Worm (Caenorhabditis elegans) whole organism, L3 larva: ENCODE results near the gene spig-8.

Source experiments
- R02D3.7 ChIP-seq: fragments of 150-350 bp; optimal IDR thresholded peaks from 2 replicates; lab custom pipeline; 2014; ENCODE audit warnings: missing biosample characterization, missing genetic modification characterization
- ZK546.5 ChIP-seq: sonication (generic microtip); optimal IDR thresholded peaks from 2 replicates; lab custom pipeline; 2017; ENCODE audit warnings: missing biosample characterization, missing genetic modification characterization
- ama-1 ChIP-seq: fragments of 150-350 bp; optimal IDR thresholded peaks from 2 replicates; lab custom pipeline; 2018
- ceh-16 ChIP-seq: sonication (generic microtip); optimal IDR thresholded peaks from 2 replicates; lab custom pipeline; 2017; ENCODE audit warnings: missing biosample characterization, missing genetic modification characterization
- ceh-82 ChIP-seq: fragments of 150-350 bp; optimal IDR thresholded peaks from 2 replicates; lab custom pipeline; 2014; ENCODE audit warnings: missing biosample characterization, missing genetic modification characterization
- daf-12 ChIP-seq: fragments of 150-350 bp; optimal IDR thresholded peaks from 2 replicates; lab custom pipeline; 2014; ENCODE audit warnings: missing biosample characterization, missing genetic modification reagents, missing genetic modification characterization
- egl-27 ChIP-seq: sonication (generic microtip); optimal IDR thresholded peaks from 4 replicates; lab custom pipeline; 2017; ENCODE audit warnings: missing biosample characterization, missing genetic modification reagents, missing genetic modification characterization
- egl-5 ChIP-seq: fragments of 150-350 bp; optimal IDR thresholded peaks from 2 replicates; lab custom pipeline; 2017; ENCODE audit warnings: missing biosample characterization, missing genetic modification reagents, missing genetic modification characterization, inconsistent platforms
- elt-2 ChIP-seq: sonication (generic microtip); optimal IDR thresholded peaks from 2 replicates; lab custom pipeline; 2016; ENCODE audit warnings: missing genetic modification reagents, mild to moderate bottlenecking, missing genetic modification characterization, missing compliant biosample characterization
- elt-3 ChIP-seq, 3 experiments: fragments of 150-350 bp in 1 of 3; sonication (generic microtip) in 2 of 3; optimal IDR thresholded peaks; 2 replicates in 2 of 3; 4 replicates in 1 of 3; lab custom pipeline; 2014 to 2017; ENCODE audit warnings: missing biosample characterization in 3 of 3, missing genetic modification characterization in 3 of 3
- eor-1 ChIP-seq, 2 experiments: fragments of 150-350 bp; optimal IDR thresholded peaks; 2 replicates each; lab custom pipeline; 2014 to 2018; ENCODE audit warnings: missing biosample characterization in 2 of 2, missing genetic modification characterization in 2 of 2
- fkh-10 ChIP-seq: sonication (generic microtip); optimal IDR thresholded peaks from 2 replicates; lab custom pipeline; 2017; ENCODE audit warnings: missing biosample characterization, missing genetic modification reagents, missing genetic modification characterization
- fkh-2 ChIP-seq: fragments of 150-350 bp; optimal IDR thresholded peaks from 2 replicates; lab custom pipeline; 2014; ENCODE audit warnings: missing biosample characterization, missing genetic modification reagents, missing genetic modification characterization
- fos-1 ChIP-seq: fragments of 150-350 bp; optimal IDR thresholded peaks from 2 replicates; lab custom pipeline; 2014; ENCODE audit warnings: missing biosample characterization, missing genetic modification characterization
- hmg-11 ChIP-seq: sonication (generic microtip); optimal IDR thresholded peaks from 2 replicates; lab custom pipeline; 2016; ENCODE audit warnings: missing genetic modification characterization, missing compliant biosample characterization
- jun-1 ChIP-seq: fragments of 150-350 bp; optimal IDR thresholded peaks from 2 replicates; lab custom pipeline; 2014; ENCODE audit warnings: missing biosample characterization, missing genetic modification reagents, missing genetic modification characterization
- lin-15B ChIP-seq: fragments of 150-350 bp; optimal IDR thresholded peaks from 2 replicates; lab custom pipeline; 2014; ENCODE audit warnings: missing biosample characterization, missing genetic modification characterization
- lin-39 ChIP-seq: fragments of 150-350 bp; optimal IDR thresholded peaks from 2 replicates; lab custom pipeline; 2018; ENCODE audit warnings: missing biosample characterization, missing genetic modification reagents, missing genetic modification characterization
- lsy-12 ChIP-seq: sonication (generic microtip); optimal IDR thresholded peaks from 2 replicates; lab custom pipeline; 2016; ENCODE audit warnings: mild to moderate bottlenecking, missing genetic modification characterization, missing compliant biosample characterization
- mdl-1 ChIP-seq: fragments of 150-350 bp; optimal IDR thresholded peaks from 2 replicates; lab custom pipeline; 2014; ENCODE audit warnings: missing biosample characterization, missing genetic modification characterization
- mml-1 ChIP-seq: fragments of 150-350 bp; sonication (generic microtip); optimal IDR thresholded peaks from 3 replicates; lab custom pipeline; 2014; ENCODE audit warnings: missing biosample characterization, missing genetic modification characterization
- nfya-1 ChIP-seq: sonication (generic microtip); optimal IDR thresholded peaks from 2 replicates; lab custom pipeline; 2017; ENCODE audit warnings: missing genetic modification characterization, mild to moderate bottlenecking, missing compliant biosample characterization, antibody characterized with exemption, moderate library complexity; ENCODE audit not compliant: insufficient read depth
- nhr-11 ChIP-seq: fragments of 150-350 bp; optimal IDR thresholded peaks from 2 replicates; lab custom pipeline; 2014; ENCODE audit warnings: missing biosample characterization, missing genetic modification characterization
- nhr-12 ChIP-seq: fragments of 150-350 bp; optimal IDR thresholded peaks from 2 replicates; lab custom pipeline; 2014; ENCODE audit warnings: missing biosample characterization, missing genetic modification characterization
- nhr-23 ChIP-seq: fragments of 150-350 bp; optimal IDR thresholded peaks from 2 replicates; lab custom pipeline; 2014; ENCODE audit warnings: missing biosample characterization, missing genetic modification reagents, missing genetic modification characterization
- nhr-237 ChIP-seq: fragments of 150-350 bp; optimal IDR thresholded peaks from 2 replicates; lab custom pipeline; 2014; ENCODE audit warnings: missing biosample characterization, missing genetic modification characterization
- nhr-25 ChIP-seq: sonication (generic microtip); optimal IDR thresholded peaks from 2 replicates; lab custom pipeline; 2017; ENCODE audit warnings: missing biosample characterization, missing genetic modification characterization
- nhr-28 ChIP-seq: fragments of 150-350 bp; optimal IDR thresholded peaks from 2 replicates; lab custom pipeline; 2014; ENCODE audit warnings: missing biosample characterization, missing genetic modification characterization
- nhr-43 ChIP-seq: sonication (generic microtip); optimal IDR thresholded peaks from 2 replicates; lab custom pipeline; 2016; ENCODE audit warnings: mild to moderate bottlenecking, missing genetic modification characterization, missing compliant biosample characterization; ENCODE audit not compliant: poor library complexity, severe bottlenecking
- nhr-76 ChIP-seq: fragments of 150-350 bp; sonication (generic microtip); optimal IDR thresholded peaks from 5 replicates; lab custom pipeline; 2014; ENCODE audit warnings: missing biosample characterization, missing genetic modification characterization
- nhr-77 ChIP-seq: fragments of 150-350 bp; optimal IDR thresholded peaks from 2 replicates; lab custom pipeline; 2014; ENCODE audit warnings: missing biosample characterization, missing genetic modification characterization
- pha-4 ChIP-seq: fragments of 150-350 bp; optimal IDR thresholded peaks from 2 replicates; lab custom pipeline; 2014; ENCODE audit warnings: missing biosample characterization, missing genetic modification reagents, missing genetic modification characterization
- pqm-1 ChIP-seq: fragments of 150-350 bp; optimal IDR thresholded peaks from 2 replicates; lab custom pipeline; 2017; ENCODE audit warnings: missing biosample characterization, missing genetic modification characterization, inconsistent platforms
- sea-2 ChIP-seq: fragments of 150-350 bp; sonication (generic microtip); optimal IDR thresholded peaks from 4 replicates; lab custom pipeline; 2014; ENCODE audit warnings: missing biosample characterization, missing genetic modification reagents, missing genetic modification characterization
- skn-1 ChIP-seq: fragments of 150-350 bp; optimal IDR thresholded peaks from 2 replicates; lab custom pipeline; 2014; ENCODE audit warnings: missing biosample characterization, missing genetic modification characterization
- snpc-4 ChIP-seq: fragments of 150-350 bp; optimal IDR thresholded peaks from 2 replicates; lab custom pipeline; 2014; ENCODE audit warnings: missing biosample characterization, missing genetic modification characterization
- tbx-2 ChIP-seq: sonication (generic microtip); optimal IDR thresholded peaks from 2 replicates; lab custom pipeline; 2016; ENCODE audit warnings: mild to moderate bottlenecking, missing genetic modification characterization, missing compliant biosample characterization
- unc-39 ChIP-seq: sonication (generic microtip); optimal IDR thresholded peaks from 4 replicates; lab custom pipeline; 2017; ENCODE audit warnings: missing biosample characterization, missing genetic modification characterization
- zag-1 ChIP-seq: fragments of 150-350 bp; optimal IDR thresholded peaks from 2 replicates; lab custom pipeline; 2014; ENCODE audit warnings: missing biosample characterization, missing genetic modification characterization
- ztf-11 ChIP-seq: fragments of 150-350 bp; optimal IDR thresholded peaks from 2 replicates; lab custom pipeline; 2014; ENCODE audit warnings: missing biosample characterization, missing genetic modification characterization
- ztf-4 ChIP-seq: fragments of 150-350 bp; optimal IDR thresholded peaks from 2 replicates; lab custom pipeline; 2014; ENCODE audit warnings: missing biosample characterization, missing genetic modification characterization

spig-8 gene

DNA sequence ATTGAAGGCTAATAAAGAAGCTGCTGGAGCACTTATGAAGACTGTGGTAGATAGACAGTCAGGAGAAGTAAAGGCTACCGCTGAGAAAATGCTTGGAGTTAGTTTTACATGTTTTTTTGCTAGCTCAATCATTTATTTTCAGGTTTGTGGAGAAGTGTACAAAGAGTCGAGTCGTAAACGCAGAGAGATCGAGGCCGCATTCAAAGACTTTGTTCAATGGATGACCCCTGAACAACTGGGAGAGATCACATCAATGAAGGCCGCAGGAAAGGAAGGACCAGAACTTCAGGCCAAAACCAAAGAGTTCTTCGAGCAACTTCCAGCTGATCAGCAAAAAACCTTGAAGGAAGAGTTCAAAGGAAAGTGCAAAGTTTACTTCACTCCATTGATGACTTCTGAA lies 24.1 kb downstream of the spig-8 start:
- TF ChIP-seq sea-2 (no peak), egl-5 (tag; lab: Kevin White, UChicago) (no peak), nhr-43 (no peak)

DNA sequence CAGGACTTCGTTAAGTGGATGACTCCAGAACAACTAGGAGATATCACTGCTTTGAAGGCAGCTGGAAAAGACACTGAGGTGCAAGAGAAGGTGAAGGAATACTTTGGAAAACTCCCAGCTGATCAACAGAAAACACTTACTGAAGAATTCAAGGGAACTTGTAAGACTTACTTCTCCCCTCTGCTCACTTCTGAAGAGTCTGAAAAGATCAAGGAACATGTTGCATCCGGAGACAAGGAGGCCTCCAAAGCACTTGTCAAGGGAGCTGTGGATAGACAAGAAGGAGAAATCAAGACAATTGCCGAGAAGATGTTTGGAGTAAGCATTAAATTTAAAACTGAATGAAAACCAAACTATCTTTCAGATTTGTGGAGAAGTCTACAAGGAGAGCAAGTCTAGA lies 24.7 kb downstream of the spig-8 start:
- TF ChIP-seq lin-39 (tag; lab: Kevin White, UChicago) (no peak), fkh-2 (tag; lab: Kevin White, UChicago) (no peak), nhr-28 (tag; lab: Kevin White, UChicago) (no peak), skn-1 (tag; lab: Kevin White, UChicago) (no peak), pqm-1 (tag; lab: Kevin White, UChicago) (no peak), elt-3 (tag; optimal IDR thresholded peaks at IDR 0.05; lab: Kevin White, UChicago) (no peak), eor-1 (tag; optimal IDR thresholded peaks at IDR 0.05; lab: Kevin White, UChicago) (no peak), fkh-10 (no peak), R02D3.7 (tag; lab: Kevin White, UChicago) (no peak), zag-1 (tag; lab: Kevin White, UChicago) (no peak), ZK546.5 (no peak), ztf-4 (tag; lab: Kevin White, UChicago) (no peak), nhr-23 (tag; lab: Kevin White, UChicago) (no peak)
- TF ChIP-seq, all 47 proteins: peak for 0

DNA sequence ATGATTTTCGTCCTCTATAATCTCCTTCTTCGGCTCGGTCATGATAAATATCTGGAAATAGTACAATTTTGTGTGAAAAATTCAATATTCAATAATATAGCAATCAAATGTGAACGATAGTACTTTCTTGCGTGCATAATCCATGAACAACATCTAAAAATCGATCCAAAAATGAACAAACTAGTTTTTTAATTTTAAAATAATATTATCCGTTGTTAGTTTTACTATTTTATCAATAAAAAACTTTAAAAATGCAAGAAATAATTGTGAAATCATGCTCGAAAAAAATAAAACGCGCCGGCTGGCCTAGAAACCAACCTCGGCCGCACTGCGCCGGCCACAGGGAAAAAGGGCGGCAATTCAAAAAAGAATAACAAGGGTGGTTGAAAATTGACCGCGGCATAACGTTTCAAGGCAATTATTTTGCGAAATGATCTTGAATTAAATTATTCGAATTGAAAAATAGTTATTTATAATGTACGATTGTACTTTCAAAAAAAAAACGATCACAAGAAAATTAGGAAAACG lies 30.0 kb downstream of the spig-8 start, which contains the start of gene mys-1:
TSS of gene mys-1 (minus strand) at position 51 of the 528 bp plus-strand sequence.
- TF ChIP-seq ceh-16 (no peak), tbx-2 (no peak), R02D3.7 (tag; lab: Kevin White, UChicago) (no peak), ceh-82 (no peak), nhr-43 (peak; percentile 55), hmg-11 (tag; lab: Kevin White, UChicago) (peak; percentile 65), eor-1 (tag; optimal IDR thresholded peaks at IDR 0.05; lab: Kevin White, UChicago) (no peak), nhr-12 (tag; lab: Kevin White, UChicago) (no peak), nfya-1 (tag; lab: Kevin White, UChicago) (peak; percentile 49), ama-1 (lab: Kevin White, UChicago) (no peak), jun-1 (no peak), pha-4 (tag; lab: Kevin White, UChicago) (peak; percentile 50), lin-39 (tag; lab: Kevin White, UChicago) (peak; percentile 5), nhr-77 (tag; lab: Kevin White, UChicago) (no peak), daf-12 (tag; lab: Kevin White, UChicago) (no peak), mml-1 (tag; lab: Kevin White, UChicago) (no peak), mdl-1 (tag; lab: Kevin White, UChicago) (no peak), ztf-11 (tag; lab: Kevin White, UChicago) (no peak), lin-15B (peak; percentile 65), nhr-23 (tag; lab: Kevin White, UChicago) (peak; percentile 64), fos-1 (tag; lab: Kevin White, UChicago) (no peak), zag-1 (tag; lab: Kevin White, UChicago) (no peak), elt-2 (no peak), egl-5 (tag; lab: Kevin White, UChicago) (no peak), nhr-237 (no peak), sea-2 (no peak), nhr-25 (tag; lab: Kevin White, UChicago) (no peak), egl-27 (no peak), nhr-11 (tag; lab: Kevin White, UChicago) (no peak), lsy-12 (tag; lab: Kevin White, UChicago) (no peak), skn-1 (tag; lab: Kevin White, UChicago) (no peak), nhr-76 (no peak), unc-39 (tag; lab: Kevin White, UChicago) (no peak), snpc-4 (peak; percentile 57)
